Fruit fly (Drosophila melanogaster): ENCODE measurements around the gene RunxA.
A peak's percentile ranks its signal among the peaks of the same experiment; 100 is the strongest.

The RunxA gene

dm6 chrX:20631160-20631559 is 7.6 kb upstream of the RunxA start (continued):
- TF ChIP-seq CG8944 (GFP tag; optimal IDR thresholded peaks at IDR 0.05) (peak; percentile 31), amos (GFP tag; IDR thresholded peaks at IDR 0.05; ENCODE audit: partially characterized antibody) (no peak), da (GFP tag; optimal IDR thresholded peaks at IDR 0.05) (no peak), CG2678 (tag; optimal IDR thresholded peaks at IDR 0.05) (peak; percentile 82), Scr (GFP tag; IDR thresholded peaks at IDR 0.05; ENCODE audit: partially characterized antibody) (no peak), eyg (GFP tag; optimal IDR thresholded peaks at IDR 0.05) (no peak), yki (optimal IDR thresholded peaks at IDR 0.05) (no peak), cad (GFP tag; optimal IDR thresholded peaks at IDR 0.05) (no peak), run (tag; optimal IDR thresholded peaks at IDR 0.05) (no peak), her (GFP tag; optimal IDR thresholded peaks at IDR 0.05) (no peak), CG7745 (tag; optimal IDR thresholded peaks at IDR 0.05) (no peak), CG12391 (tag; optimal IDR thresholded peaks at IDR 0.05) (peak; percentile 50), CG5953 (GFP tag; IDR thresholded peaks at IDR 0.05) (no peak), fd64A (GFP tag; optimal IDR thresholded peaks at IDR 0.05) (no peak), pb (GFP tag; optimal IDR thresholded peaks at IDR 0.05) (no peak), CG1602 (GFP tag; optimal IDR thresholded peaks at IDR 0.05) (peak; percentile 30), odd (GFP tag; optimal IDR thresholded peaks at IDR 0.05) (peak; percentile 24), CG9797 (GFP tag; optimal IDR thresholded peaks at IDR 0.05) (no peak), CG11504 (tag; optimal IDR thresholded peaks at IDR 0.05) (peak; percentile 82), CG7839 (tag; optimal IDR thresholded peaks at IDR 0.05) (peak; percentile 63), Mad (GFP tag; optimal IDR thresholded peaks at IDR 0.05) (no peak), z (GFP tag; IDR thresholded peaks at IDR 0.05) (no peak), cwo (GFP tag; optimal IDR thresholded peaks at IDR 0.05) (peak; percentile 31), CG3163 (GFP tag; optimal IDR thresholded peaks at IDR 0.05) (no peak), H15 (GFP tag; IDR thresholded peaks at IDR 0.05) (no peak), MESR4 (GFP tag; optimal IDR thresholded peaks at IDR 0.05) (no peak), ro (GFP tag; IDR thresholded peaks at IDR 0.05) (no peak), Fer2 (tag; optimal IDR thresholded peaks at IDR 0.05) (no peak), lmd (GFP tag; IDR thresholded peaks at IDR 0.05) (peak; percentile 43), ranshi (GFP tag; IDR thresholded peaks at IDR 0.05) (no peak; the same call in 1 of the 2 replicates), CG4404 (GFP tag; IDR thresholded peaks at IDR 0.05) (no peak), Nf-YC (tag; optimal IDR thresholded peaks at IDR 0.05) (peak; percentile 9), CG14441 (GFP tag; IDR thresholded peaks at IDR 0.05) (peak; percentile 53; the same call in 1 of the 2 replicates), al (GFP tag; IDR thresholded peaks at IDR 0.05) (no peak), CG18476 (GFP tag; optimal IDR thresholded peaks at IDR 0.05) (peak; percentile 17), CG12219 (GFP tag; optimal IDR thresholded peaks at IDR 0.05) (no peak), CG17802 (tag; optimal IDR thresholded peaks at IDR 0.05) (no peak), row (GFP tag; IDR thresholded peaks at IDR 0.05) (peak; percentile 67), kah (GFP tag; optimal IDR thresholded peaks at IDR 0.05) (peak; percentile 17), pros (GFP tag; optimal IDR thresholded peaks at IDR 0.05) (no peak), zfh2 (GFP tag; optimal IDR thresholded peaks at IDR 0.05) (peak; percentile 13), Stat92E (GFP tag; optimal IDR thresholded peaks at IDR 0.05) (no peak), Optix (GFP tag; IDR thresholded peaks at IDR 0.05) (no peak), NC2β (GFP tag; optimal IDR thresholded peaks at IDR 0.05) (no peak), Myb (GFP tag; optimal IDR thresholded peaks at IDR 0.05) (peak; percentile 19), CG17186 (GFP tag; optimal IDR thresholded peaks at IDR 0.05) (no peak), schlank (tag; optimal IDR thresholded peaks at IDR 0.05) (no peak), Kr (GFP tag; optimal IDR thresholded peaks at IDR 0.05) (no peak), Hr78 (GFP tag; optimal IDR thresholded peaks at IDR 0.05) (no peak), pfk (GFP tag; optimal IDR thresholded peaks at IDR 0.05) (no peak), CG13123 (GFP tag; optimal IDR thresholded peaks at IDR 0.05) (no peak), wor (GFP tag; IDR thresholded peaks at IDR 0.05) (no peak)

Measured in whole organism, embryonic.